Fruit fly (Drosophila melanogaster): ENCODE measurements around the gene ssx.

DNA sequence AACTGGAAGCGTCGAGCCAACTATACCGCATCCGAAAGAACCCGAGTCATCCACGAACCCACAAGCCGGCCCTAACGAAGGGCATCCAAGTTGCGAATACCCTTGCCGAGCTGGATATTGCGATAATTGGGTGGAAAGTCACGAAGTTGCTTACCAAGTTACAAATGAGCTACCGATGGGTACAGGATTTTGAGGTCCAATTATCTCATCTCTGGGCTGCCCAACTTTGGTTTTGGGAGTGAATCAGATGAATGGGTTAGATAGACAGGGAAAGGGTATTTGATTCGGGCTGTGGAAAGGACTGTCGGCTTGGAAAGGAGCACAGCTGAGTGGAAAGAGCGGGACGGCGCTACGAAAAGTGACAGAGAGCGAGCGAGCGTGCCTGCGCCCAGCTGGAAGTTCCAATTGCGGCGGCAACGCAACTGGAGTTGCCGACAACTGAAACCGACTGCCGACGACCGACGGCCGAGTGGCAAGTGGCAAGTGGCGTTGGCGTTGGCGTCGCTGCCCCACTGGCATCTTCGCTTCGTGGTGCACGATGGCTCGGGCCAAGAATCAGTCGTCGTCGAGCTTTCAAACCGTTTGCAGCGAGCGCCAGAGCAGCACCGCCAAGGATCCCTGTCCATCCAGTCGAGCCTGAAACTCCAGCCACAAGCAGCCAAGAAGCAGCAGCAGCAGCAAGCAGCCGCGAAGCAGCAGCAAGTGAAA is 41.0 kb downstream of the ssx start:
- no peak for TF ChIP-seq EcR (GFP tag; optimal IDR thresholded peaks at IDR 0.05)
- TF ChIP-seq psq (optimal IDR thresholded peaks at IDR 0.05): no peak
- TF ChIP-seq pan (optimal IDR thresholded peaks at IDR 0.05): no peak
- TF ChIP-seq CG8478 (optimal IDR thresholded peaks at IDR 0.05): no peak
